Fruit fly (Drosophila melanogaster): ENCODE results near the gene Hsp70Bc.
"Not testable (repeated sequence)": the region's sequence is repeated elsewhere in the genome, so short reads cannot be mapped to it uniquely, and the experiment has no call there.

DNA sequence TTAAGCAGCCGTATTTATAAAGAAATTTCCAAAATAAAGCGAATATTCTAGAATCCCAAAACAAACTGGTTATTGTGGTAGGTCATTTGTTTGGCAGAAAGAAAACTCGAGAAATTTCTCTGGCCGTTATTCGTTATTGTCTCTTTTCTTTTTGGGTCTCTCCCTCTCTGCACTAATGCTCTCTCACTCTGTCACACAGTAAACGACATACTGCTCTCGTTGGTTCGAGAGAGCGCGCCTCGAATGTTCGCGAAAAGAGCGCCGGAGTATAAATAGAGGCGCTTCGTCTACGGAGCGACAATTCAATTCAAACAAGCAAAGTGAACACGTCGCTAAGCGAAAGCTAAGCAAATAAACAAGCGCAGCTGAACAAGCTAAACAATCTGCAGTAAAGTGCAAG lies 3.4 kb upstream of the Hsp70Bc start, which contains the start of gene Hsp70Bb:
- not testable (repeated sequence) for TF ChIP-seq h, insv, Myc, ttk, Sin3A, psq (optimal IDR thresholded peaks at IDR 0.05)

All from Kc167 (cell line).